Fruit fly (Drosophila melanogaster) whole organism, embryonic: ENCODE measurements around the gene CG13984.

Experiments
- Abd-B ChIP-seq: fragments of 200-800 bp; sonication (Bioruptor generic); optimal IDR thresholded peaks from 2 replicates; lab custom pipeline; 2018; ENCODE audit warnings: missing biosample characterization, mild to moderate bottlenecking, missing genetic modification characterization, moderate library complexity
- Atf3 ChIP-seq: fragments of 200-800 bp; sonication (Bioruptor generic); optimal IDR thresholded peaks from 3 replicates; lab custom pipeline; 2016; ENCODE audit warnings: missing biosample characterization, missing genetic modification characterization
- CG10543 ChIP-seq: fragments of 200-800 bp; sonication (Bioruptor generic); optimal IDR thresholded peaks from 3 replicates; lab custom pipeline; 2017; ENCODE audit warnings: missing biosample characterization, mild to moderate bottlenecking, missing genetic modification characterization, moderate library complexity
- CG11247 ChIP-seq: fragments of 200-800 bp; sonication (Bioruptor generic); IDR thresholded peaks from 2 replicates; pipeline ENCODE4 v1.3.6; 2022; ENCODE audit warnings: missing biosample characterization, missing genetic modification characterization
- CG12236 ChIP-seq: fragments of 200-800 bp; sonication (Bioruptor generic); optimal IDR thresholded peaks from 2 replicates; lab custom pipeline; 2016; ENCODE audit warnings: missing biosample characterization, missing genetic modification characterization
- CG1647 ChIP-seq: fragments of 200-800 bp; sonication (Bioruptor generic); optimal IDR thresholded peaks from 3 replicates; lab custom pipeline; 2016; ENCODE audit warnings: missing biosample characterization, missing genetic modification characterization
- CG18262 ChIP-seq: fragments of 200-800 bp; optimal IDR thresholded peaks from 3 replicates; lab custom pipeline; 2019; ENCODE audit warnings: missing biosample characterization, mild to moderate bottlenecking, missing genetic modification characterization, moderate library complexity
- CG2678 ChIP-seq: fragments of 200-800 bp; sonication (Bioruptor generic); optimal IDR thresholded peaks from 3 replicates; lab custom pipeline; 2019; ENCODE audit warnings: missing biosample characterization, mild to moderate bottlenecking, missing genetic modification characterization, moderate library complexity
- CG3281 ChIP-seq: fragments of 200-800 bp; sonication (Bioruptor generic); optimal IDR thresholded peaks from 3 replicates; lab custom pipeline; 2017; ENCODE audit warnings: missing biosample characterization, mild to moderate bottlenecking, missing genetic modification characterization
- CG34422 ChIP-seq: fragments of 200-800 bp; sonication (Bioruptor generic); IDR thresholded peaks from 3 replicates; pipeline ENCODE4 v1.3.6; 2022; ENCODE audit warnings: missing biosample characterization, missing genetic modification characterization
- CG4404 ChIP-seq: fragments of 200-800 bp; sonication (Bioruptor generic); IDR thresholded peaks from 2 replicates; pipeline ENCODE4 v1.3.6; 2022; ENCODE audit warnings: missing biosample characterization, missing genetic modification characterization
- CG4820 ChIP-seq: fragments of 200-800 bp; sonication (Bioruptor generic); optimal IDR thresholded peaks from 3 replicates; lab custom pipeline; 2016; ENCODE audit warnings: missing biosample characterization, missing genetic modification characterization
- CG6654 ChIP-seq: fragments of 200-800 bp; sonication (Bioruptor generic); optimal IDR thresholded peaks from 2 replicates; lab custom pipeline; 2017; ENCODE audit warnings: missing biosample characterization, mild to moderate bottlenecking, missing genetic modification characterization
- CG6683 ChIP-seq: fragments of 200-800 bp; sonication (Bioruptor generic); optimal IDR thresholded peaks from 2 replicates; lab custom pipeline; 2017; ENCODE audit warnings: missing biosample characterization, mild to moderate bottlenecking, missing genetic modification characterization, missing genetic modification reagents
- CG7357 ChIP-seq: fragments of 200-800 bp; sonication (Bioruptor generic); IDR thresholded peaks from 3 replicates; pipeline ENCODE4 v1.3.6; 2022; ENCODE audit warnings: missing biosample characterization, missing genetic modification characterization
- CG7928 ChIP-seq: fragments of 200-800 bp; sonication (Bioruptor generic); optimal IDR thresholded peaks from 2 replicates; lab custom pipeline; 2017; ENCODE audit warnings: missing biosample characterization, mild to moderate bottlenecking, missing genetic modification characterization
- CG7963 ChIP-seq: fragments of 200-800 bp; sonication (Bioruptor generic); IDR thresholded peaks from 3 replicates; pipeline ENCODE4 v1.3.6; 2022; ENCODE audit warnings: missing biosample characterization, missing genetic modification characterization; ENCODE audit not compliant: partially characterized antibody
- CG8359 ChIP-seq: fragments of 200-800 bp; sonication (Bioruptor generic); optimal IDR thresholded peaks from 2 replicates; lab custom pipeline; 2017; ENCODE audit warnings: missing biosample characterization, mild to moderate bottlenecking, missing genetic modification characterization, borderline replicate concordance
- CG8944 ChIP-seq: fragments of 200-800 bp; sonication (Bioruptor generic); optimal IDR thresholded peaks from 3 replicates; lab custom pipeline; 2016; ENCODE audit warnings: missing biosample characterization, missing genetic modification characterization
- D ChIP-seq, 2 experiments: fragments of 200-800 bp in 1 of 2; fragments of >200 bp in 1 of 2; sonication (Bioruptor generic) in 1 of 2; optimal IDR thresholded peaks; 2 replicates in 1 of 2; 3 replicates in 1 of 2; lab custom pipeline; 2017; ENCODE audit warnings: mild to moderate bottlenecking in 1 of 2, missing biosample characterization in 1 of 2, missing genetic modification characterization in 1 of 2, missing genetic modification reagents in 1 of 2
- Deaf1 ChIP-seq: fragments of 200-800 bp; optimal IDR thresholded peaks from 3 replicates; lab custom pipeline; 2019; ENCODE audit warnings: missing biosample characterization, mild to moderate bottlenecking, missing genetic modification characterization, moderate library complexity
- Drgx ChIP-seq: fragments of 200-800 bp; sonication (Bioruptor generic); IDR thresholded peaks from 2 replicates; pipeline ENCODE4 v1.3.6; 2022; ENCODE audit warnings: missing biosample characterization, missing genetic modification characterization
- Fer3 ChIP-seq: fragments of 200-800 bp; sonication (Bioruptor generic); optimal IDR thresholded peaks from 2 replicates; lab custom pipeline; 2018; ENCODE audit warnings: missing biosample characterization, mild to moderate bottlenecking, missing genetic modification characterization, moderate library complexity
- MBD-R2 ChIP-seq: fragments of 200-800 bp; sonication (Bioruptor generic); IDR thresholded peaks from 2 replicates; pipeline ENCODE4 v1.3.6; 2022; ENCODE audit warnings: missing biosample characterization, missing genetic modification characterization
- Meics ChIP-seq: fragments of 200-800 bp; sonication (Bioruptor generic); optimal IDR thresholded peaks from 2 replicates; lab custom pipeline; 2017; ENCODE audit warnings: missing biosample characterization, mild to moderate bottlenecking, missing genetic modification characterization
- NC2β ChIP-seq: fragments of 200-800 bp; sonication (Bioruptor generic); optimal IDR thresholded peaks from 2 replicates; lab custom pipeline; 2016; ENCODE audit warnings: missing biosample characterization, missing genetic modification characterization
- NfI ChIP-seq: fragments of 200-800 bp; sonication (Bioruptor generic); optimal IDR thresholded peaks from 3 replicates; lab custom pipeline; 2018; ENCODE audit warnings: missing biosample characterization, mild to moderate bottlenecking, missing genetic modification characterization, moderate library complexity
- Six4 ChIP-seq: fragments of 200-800 bp; sonication (Bioruptor generic); optimal IDR thresholded peaks from 2 replicates; lab custom pipeline; 2016; ENCODE audit warnings: missing biosample characterization, missing genetic modification characterization
- Usf ChIP-seq: fragments of 200-800 bp; sonication (Bioruptor generic); optimal IDR thresholded peaks from 2 replicates; lab custom pipeline; 2017; ENCODE audit warnings: missing genotype, missing biosample characterization, missing genetic modification characterization
- al ChIP-seq: fragments of 200-800 bp; sonication (Bioruptor generic); IDR thresholded peaks from 2 replicates; pipeline ENCODE4 v1.3.6; 2022; ENCODE audit warnings: missing biosample characterization, missing genetic modification characterization
- ap ChIP-seq: fragments of 200-800 bp; sonication (Bioruptor generic); IDR thresholded peaks from 2 replicates; pipeline ENCODE4 v1.3.6; 2022; ENCODE audit warnings: missing biosample characterization, missing genetic modification characterization
- az2 ChIP-seq: fragments of 200-800 bp; sonication (Bioruptor generic); optimal IDR thresholded peaks from 3 replicates; lab custom pipeline; 2016; ENCODE audit warnings: missing biosample characterization, missing genetic modification characterization
- cad ChIP-seq: fragments of >200 bp; optimal IDR thresholded peaks from 2 replicates; lab custom pipeline; 2017; ENCODE audit warnings: missing biosample characterization, missing genetic modification characterization
- chif ChIP-seq, 2 experiments: fragments of 200-800 bp; sonication (Bioruptor generic); optimal IDR thresholded peaks; 3 replicates each; lab custom pipeline; 2016; ENCODE audit warnings: missing biosample characterization in 2 of 2, missing genetic modification characterization in 2 of 2
- croc ChIP-seq: fragments of 200-800 bp; sonication (Bioruptor generic); conservative IDR thresholded peaks from 3 replicates; pipeline ENCODE4 v1.3.6; 2022; ENCODE audit warnings: missing biosample characterization, missing genetic modification characterization
- dati ChIP-seq: fragments of 200-800 bp; sonication (Bioruptor generic); IDR thresholded peaks from 2 replicates; pipeline ENCODE4 v1.3.6; 2022; ENCODE audit warnings: missing biosample characterization, missing genetic modification characterization
- dmrt99B ChIP-seq: fragments of 200-800 bp; sonication (Bioruptor generic); optimal IDR thresholded peaks from 2 replicates; lab custom pipeline; 2018; ENCODE audit warnings: missing biosample characterization, mild to moderate bottlenecking, missing genetic modification characterization, moderate library complexity
- emc ChIP-seq: fragments of 200-800 bp; sonication (Bioruptor generic); optimal IDR thresholded peaks from 2 replicates; lab custom pipeline; 2016; ENCODE audit warnings: missing biosample characterization, missing genetic modification characterization
- ems ChIP-seq: fragments of 200-800 bp; sonication (Bioruptor generic); optimal IDR thresholded peaks from 3 replicates; lab custom pipeline; 2016; ENCODE audit warnings: missing biosample characterization, missing genetic modification characterization
- fd96Cb ChIP-seq: fragments of 200-800 bp; sonication (Bioruptor generic); optimal IDR thresholded peaks from 2 replicates; lab custom pipeline; 2018; ENCODE audit warnings: missing biosample characterization, mild to moderate bottlenecking, missing genetic modification characterization, moderate library complexity
- gem ChIP-seq: fragments of 200-800 bp; sonication (Bioruptor generic); optimal IDR thresholded peaks from 2 replicates; lab custom pipeline; 2019; ENCODE audit warnings: missing biosample characterization, mild to moderate bottlenecking, missing genetic modification characterization, moderate library complexity
- gfzf ChIP-seq: fragments of 200-800 bp; sonication (Bioruptor generic); optimal IDR thresholded peaks from 2 replicates; lab custom pipeline; 2016; ENCODE audit warnings: missing biosample characterization, mild to moderate bottlenecking, missing genetic modification characterization, moderate library complexity
- ham ChIP-seq: fragments of 200-800 bp; sonication (Bioruptor generic); IDR thresholded peaks from 2 replicates; pipeline ENCODE4 v1.3.6; 2022; ENCODE audit warnings: missing biosample characterization, missing genetic modification characterization
- mld ChIP-seq: fragments of 200-800 bp; sonication (Bioruptor generic); IDR thresholded peaks from 3 replicates; pipeline ENCODE4 v1.3.6; 2022; ENCODE audit warnings: missing biosample characterization, missing genetic modification characterization; ENCODE audit not compliant: partially characterized antibody
- run ChIP-seq: fragments of 200-800 bp; sonication (Bioruptor generic); optimal IDR thresholded peaks from 3 replicates; lab custom pipeline; 2018; ENCODE audit warnings: missing biosample characterization, mild to moderate bottlenecking, missing genetic modification characterization
- sd ChIP-seq: fragments of 200-800 bp; sonication (Bioruptor generic); optimal IDR thresholded peaks from 3 replicates; lab custom pipeline; 2018; ENCODE audit warnings: missing biosample characterization, mild to moderate bottlenecking, missing genetic modification characterization, moderate library complexity
- slp2 ChIP-seq: fragments of 200-800 bp; sonication (Bioruptor generic); optimal IDR thresholded peaks from 2 replicates; lab custom pipeline; 2016; ENCODE audit warnings: missing biosample characterization, missing genetic modification characterization
- so ChIP-seq: fragments of 200-800 bp; sonication (Bioruptor generic); IDR thresholded peaks from 3 replicates; pipeline ENCODE4 v1.3.6; 2022; ENCODE audit warnings: missing biosample characterization, missing genetic modification characterization
- tll ChIP-seq, 2 experiments: fragments of 200-800 bp in 1 of 2; fragments of >200 bp in 1 of 2; sonication (Bioruptor generic) in 1 of 2; optimal IDR thresholded peaks; 2 replicates each; lab custom pipeline; 2017 to 2019; ENCODE audit warnings: missing biosample characterization in 2 of 2, missing genetic modification characterization in 2 of 2, mild to moderate bottlenecking in 1 of 2, moderate library complexity in 1 of 2
- vnd ChIP-seq: fragments of 200-800 bp; sonication (Bioruptor generic); IDR thresholded peaks from 3 replicates; pipeline ENCODE4 v1.3.6; 2022; ENCODE audit warnings: missing biosample characterization, missing genetic modification characterization; ENCODE audit not compliant: partially characterized antibody
- wdn ChIP-seq: fragments of 200-800 bp; sonication (Bioruptor generic); IDR thresholded peaks from 2 replicates; pipeline ENCODE4 v1.3.6; 2022; ENCODE audit warnings: missing biosample characterization, missing genetic modification characterization

CG13984 gene

DNA sequence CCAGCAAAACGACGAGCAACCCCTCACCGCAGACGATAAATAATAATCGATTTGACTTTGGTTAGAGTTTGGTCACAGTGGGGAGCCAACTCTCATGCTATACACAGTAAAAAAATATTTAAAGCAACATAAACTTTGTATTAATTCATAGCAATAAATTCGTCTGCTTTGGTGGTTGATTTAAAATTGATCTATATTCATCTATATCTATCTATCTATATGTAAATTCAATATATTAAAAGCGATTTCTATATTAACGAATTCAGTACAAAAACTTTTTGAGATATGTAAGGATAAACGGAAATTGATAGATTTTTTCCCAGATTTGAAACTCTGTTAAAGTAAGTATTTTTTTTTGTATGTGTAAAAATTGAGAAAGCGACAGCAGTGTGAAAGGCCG is 1.3 kb downstream of the CG13984 start (continued):
- no peak for TF ChIP-seq tll (GFP tag; optimal IDR thresholded peaks at IDR 0.05; lab: Kevin White, UChicago)
- no peak for TF ChIP-seq gfzf (GFP tag; lab: Kevin White, UChicago)
- TF ChIP-seq az2: no peak
- no peak for TF ChIP-seq CG1647 (GFP tag; lab: Kevin White, UChicago)
- TF ChIP-seq croc: no peak
- no peak for TF ChIP-seq CG7963
- no peak for TF ChIP-seq Six4 (GFP tag; lab: Kevin White, UChicago)
- peak; percentile 47 for TF ChIP-seq CG18262 (tag; lab: Kevin White, UChicago)
- no peak for TF ChIP-seq CG12236 (GFP tag; lab: Kevin White, UChicago)
- TF ChIP-seq sd (tag; lab: Kevin White, UChicago): no peak
- no peak for TF ChIP-seq NfI (GFP tag; lab: Kevin White, UChicago)
- TF ChIP-seq CG4404 (GFP tag; lab: Robert Waterston, UW): no peak
- no peak for TF ChIP-seq CG8359
- TF ChIP-seq MBD-R2 (GFP tag; lab: Robert Waterston, UW): no peak
- TF ChIP-seq NC2β: no peak
- no peak for TF ChIP-seq D (optimal IDR thresholded peaks at IDR 0.05; lab: Kevin White, UChicago)
- no peak for TF ChIP-seq D (GFP tag; optimal IDR thresholded peaks at IDR 0.05; lab: Kevin White, UChicago)
- TF ChIP-seq CG2678 (tag; lab: Kevin White, UChicago): peak; percentile 71
- TF ChIP-seq al: no peak
- peak; percentile 12 for TF ChIP-seq Meics (GFP tag; lab: Kevin White, UChicago)
- TF ChIP-seq CG11247 (GFP tag; lab: Robert Waterston, UW): no peak
- no peak for TF ChIP-seq Atf3 (GFP tag; lab: Kevin White, UChicago)
- TF ChIP-seq CG34422 (GFP tag; lab: Robert Waterston, UW): no peak
- TF ChIP-seq cad (GFP tag; lab: Kevin White, UChicago): no peak
- peak; percentile 61 for TF ChIP-seq dmrt99B
- no peak for TF ChIP-seq wdn
- no peak for TF ChIP-seq slp2
- no peak for TF ChIP-seq gem (tag; lab: Kevin White, UChicago)
- TF ChIP-seq so (GFP tag; lab: Robert Waterston, UW): no peak
- TF ChIP-seq fd96Cb (tag; lab: Kevin White, UChicago): peak; percentile 16
- no peak for TF ChIP-seq vnd (GFP tag; lab: Robert Waterston, UW)
- no peak for TF ChIP-seq CG7928
- no peak for TF ChIP-seq Deaf1 (tag; lab: Kevin White, UChicago)
- TF ChIP-seq Drgx: no peak
- no peak for TF ChIP-seq emc
- no peak for TF ChIP-seq run (tag; lab: Kevin White, UChicago)
- no peak for TF ChIP-seq chif (GFP tag; optimal IDR thresholded peaks at IDR 0.05; lab: Kevin White, UChicago)
- no peak for TF ChIP-seq Usf (GFP tag; lab: Kevin White, UChicago)
- no peak for TF ChIP-seq ham (GFP tag; lab: Robert Waterston, UW)
- TF ChIP-seq CG8944 (GFP tag; lab: Kevin White, UChicago): no peak
- no peak for TF ChIP-seq dati (GFP tag; lab: Robert Waterston, UW)
- TF ChIP-seq ems (GFP tag; lab: Kevin White, UChicago): no peak
- no peak for TF ChIP-seq CG7357 (GFP tag; lab: Robert Waterston, UW)
- TF ChIP-seq CG4820 (GFP tag; lab: Kevin White, UChicago): no peak
- no peak for TF ChIP-seq Abd-B (GFP tag; lab: Kevin White, UChicago)
- no peak for TF ChIP-seq CG6683 (GFP tag; lab: Kevin White, UChicago)
- no peak for TF ChIP-seq ap (GFP tag; lab: Robert Waterston, UW)
- TF ChIP-seq Fer3 (tag; lab: Kevin White, UChicago): peak; percentile 33
- no peak for TF ChIP-seq CG10543
- no peak for TF ChIP-seq CG6654 (GFP tag; lab: Kevin White, UChicago)
- TF ChIP-seq CG3281: peak; percentile 25
- TF ChIP-seq mld: no peak
